Fruit fly (Drosophila melanogaster): ENCODE results near the gene cv-d.
A peak's percentile ranks its signal among the peaks of the same experiment; 100 is the strongest.

Gene cv-d

DNA sequence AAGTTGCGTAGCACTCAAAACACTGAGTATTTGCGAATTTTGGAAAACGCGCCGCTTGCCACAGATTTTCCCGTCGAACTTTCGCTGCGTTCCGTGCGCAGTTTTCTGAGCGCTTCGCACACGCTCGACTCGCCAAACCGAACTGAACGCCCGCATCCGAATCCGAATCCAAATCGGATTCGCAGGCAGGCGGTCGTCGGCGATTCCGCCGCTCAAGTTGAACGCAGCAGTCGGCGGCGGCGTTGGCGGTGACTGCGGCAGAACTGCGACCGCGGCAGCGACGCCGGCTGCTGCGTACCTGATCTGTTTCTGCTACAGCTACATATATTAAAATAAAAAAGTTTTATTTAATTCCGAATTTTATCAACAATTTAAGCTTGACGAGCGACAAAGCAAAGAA lies 22.2 kb upstream of the cv-d start, which contains the start of gene CG31183 (continued):
- no peak for TF ChIP-seq sim (GFP tag; IDR thresholded peaks at IDR 0.05)
- TF ChIP-seq CG11560 (tag; IDR thresholded peaks at IDR 0.05) = no peak
- TF ChIP-seq CG6272 (GFP tag; IDR thresholded peaks at IDR 0.05) = no peak
- TF ChIP-seq sob (GFP tag; IDR thresholded peaks at IDR 0.05) = 0 out of 2 replicates have a peak, but pooled peaks have one; percentile 30
- no peak for TF ChIP-seq nau (GFP tag; optimal IDR thresholded peaks at IDR 0.05)
- no peak for TF ChIP-seq wor (GFP tag; IDR thresholded peaks at IDR 0.05)
- no peak for TF ChIP-seq slbo (GFP tag; IDR thresholded peaks at IDR 0.05)
- TF ChIP-seq CG15514 (GFP tag; optimal IDR thresholded peaks at IDR 0.05) = no peak
- no peak for TF ChIP-seq C15 (GFP tag; IDR thresholded peaks at IDR 0.05)
- TF ChIP-seq CG14710 (tag; optimal IDR thresholded peaks at IDR 0.05) = no peak
- no peak for TF ChIP-seq eve (GFP tag; optimal IDR thresholded peaks at IDR 0.05)
- no peak for TF ChIP-seq CG11398 (GFP tag; optimal IDR thresholded peaks at IDR 0.05)

- no peak for TF ChIP-seq dimm (GFP tag; IDR thresholded peaks at IDR 0.05)
- no peak for TF ChIP-seq fru (optimal IDR thresholded peaks at IDR 0.05)
- no peak for TF ChIP-seq CG10979 (tag; optimal IDR thresholded peaks at IDR 0.05)
- no peak for TF ChIP-seq Ptx1 (GFP tag; IDR thresholded peaks at IDR 0.05)
- TF ChIP-seq PHDP (tag; optimal IDR thresholded peaks at IDR 0.05) = no peak
- no peak for TF ChIP-seq Sin3A (optimal IDR thresholded peaks at IDR 0.05)
- no peak for TF ChIP-seq CG10267 (tag; optimal IDR thresholded peaks at IDR 0.05)
- TF ChIP-seq slbo (GFP tag; IDR thresholded peaks at IDR 0.05) = no peak
- no peak for TF ChIP-seq hth (optimal IDR thresholded peaks at IDR 0.05)
- no peak for TF ChIP-seq Elba2 (GFP tag; optimal IDR thresholded peaks at IDR 0.05)
- no peak for TF ChIP-seq CG5953 (GFP tag; IDR thresholded peaks at IDR 0.05)
- TF ChIP-seq CG12769 (tag; optimal IDR thresholded peaks at IDR 0.05) = peak; percentile 13
- no peak for TF ChIP-seq Sox102F (GFP tag; optimal IDR thresholded peaks at IDR 0.05)
- no peak for TF ChIP-seq ken (GFP tag; IDR thresholded peaks at IDR 0.05)
- no peak for TF ChIP-seq CG17361 (GFP tag; IDR thresholded peaks at IDR 0.05)
- no peak for TF ChIP-seq NC2α (GFP tag; optimal IDR thresholded peaks at IDR 0.05)
- no peak for TF ChIP-seq org-1 (GFP tag; optimal IDR thresholded peaks at IDR 0.05)
- peak; percentile 94 for TF ChIP-seq sd (tag; optimal IDR thresholded peaks at IDR 0.05)
- TF ChIP-seq Fer1 (GFP tag; optimal IDR thresholded peaks at IDR 0.05) = no peak
- TF ChIP-seq Ets97D (GFP tag; optimal IDR thresholded peaks at IDR 0.05) = no peak
- TF ChIP-seq Awh (GFP tag; IDR thresholded peaks at IDR 0.05) = peak; percentile 77
- TF ChIP-seq run (tag; optimal IDR thresholded peaks at IDR 0.05) = peak; percentile 34
- peak; percentile 56 for TF ChIP-seq oc (tag; optimal IDR thresholded peaks at IDR 0.05)
- no peak for TF ChIP-seq D19A (tag; optimal IDR thresholded peaks at IDR 0.05)
- no peak for TF ChIP-seq peb (GFP tag; IDR thresholded peaks at IDR 0.05)
- TF ChIP-seq ham (GFP tag; IDR thresholded peaks at IDR 0.05) = no peak
- TF ChIP-seq nom (GFP tag; optimal IDR thresholded peaks at IDR 0.05) = no peak
- TF ChIP-seq Vsx1 (GFP tag; optimal IDR thresholded peaks at IDR 0.05) = peak; percentile 22
- TF ChIP-seq Dbx (GFP tag; IDR thresholded peaks at IDR 0.05) = no peak
- TF ChIP-seq p53 (GFP tag; optimal IDR thresholded peaks at IDR 0.05) = no peak
- TF ChIP-seq ERR (GFP tag; optimal IDR thresholded peaks at IDR 0.05) = no peak
- TF ChIP-seq NK7.1 (GFP tag; optimal IDR thresholded peaks at IDR 0.05) = no peak
- no peak for TF ChIP-seq row (GFP tag; IDR thresholded peaks at IDR 0.05)
- TF ChIP-seq CG16863 (GFP tag; optimal IDR thresholded peaks at IDR 0.05) = no peak
- no peak for TF ChIP-seq dati (GFP tag; IDR thresholded peaks at IDR 0.05)
- TF ChIP-seq Hr78 (GFP tag; optimal IDR thresholded peaks at IDR 0.05) = no peak
- no peak for TF ChIP-seq CG13123 (GFP tag; optimal IDR thresholded peaks at IDR 0.05)
- TF ChIP-seq esg (GFP tag; conservative IDR thresholded peaks at IDR 0.05) = no peak
- no peak for TF ChIP-seq az2 (GFP tag; optimal IDR thresholded peaks at IDR 0.05)
- TF ChIP-seq Mad (GFP tag; optimal IDR thresholded peaks at IDR 0.05) = no peak
- no peak for TF ChIP-seq CG3163 (GFP tag; optimal IDR thresholded peaks at IDR 0.05)
Observed at dm6 chr3R:15872829-15873440, 19.6 kb upstream of the cv-d start.
